Fruit fly (Drosophila melanogaster) whole organism, embryonic: ENCODE results near the gene ZnT86D.

Experiments
- CG10209 ChIP-seq: fragments of 200-800 bp; sonication (Bioruptor generic); optimal IDR thresholded peaks from 3 replicates; lab custom pipeline; 2017; ENCODE audit warnings: missing biosample characterization, mild to moderate bottlenecking, missing genetic modification characterization, missing genetic modification reagents
- CG1024 ChIP-seq: fragments of 200-800 bp; sonication (Bioruptor generic); IDR thresholded peaks from 2 replicates; pipeline ENCODE4 v1.3.6; 2022; ENCODE audit warnings: missing biosample characterization, missing genetic modification characterization
- CG10654 ChIP-seq: fragments of 200-800 bp; sonication (Bioruptor generic); optimal IDR thresholded peaks from 2 replicates; lab custom pipeline; 2016; ENCODE audit warnings: missing biosample characterization, missing genetic modification characterization
- CG11456 ChIP-seq: fragments of 200-800 bp; sonication (Bioruptor generic); IDR thresholded peaks from 3 replicates; pipeline ENCODE4 v1.3.6; 2022; ENCODE audit warnings: missing biosample characterization, missing genetic modification characterization
- CG11695 ChIP-seq: fragments of 200-800 bp; sonication (Bioruptor generic); IDR thresholded peaks from 3 replicates; pipeline ENCODE4 v1.3.6; 2022; ENCODE audit warnings: missing biosample characterization, missing genetic modification characterization
- CG17829 ChIP-seq: fragments of 200-800 bp; optimal IDR thresholded peaks from 2 replicates; lab custom pipeline; 2019; ENCODE audit warnings: missing biosample characterization, mild to moderate bottlenecking, missing genetic modification characterization, moderate library complexity
- CG18476 ChIP-seq: fragments of 200-800 bp; sonication (Bioruptor generic); optimal IDR thresholded peaks from 2 replicates; lab custom pipeline; 2016; ENCODE audit warnings: missing biosample characterization, mild to moderate bottlenecking, missing genetic modification characterization
- CG6254 ChIP-seq: fragments of 200-800 bp; sonication (Bioruptor generic); optimal IDR thresholded peaks from 3 replicates; lab custom pipeline; 2017; ENCODE audit warnings: mild to moderate bottlenecking, missing biosample characterization, missing genetic modification reagents, missing genetic modification characterization
- CG6683 ChIP-seq: fragments of 200-800 bp; sonication (Bioruptor generic); optimal IDR thresholded peaks from 2 replicates; lab custom pipeline; 2017; ENCODE audit warnings: missing biosample characterization, mild to moderate bottlenecking, missing genetic modification characterization, missing genetic modification reagents
- CG7271 ChIP-seq: fragments of 200-800 bp; sonication (Bioruptor generic); optimal IDR thresholded peaks from 2 replicates; lab custom pipeline; 2018; ENCODE audit warnings: missing biosample characterization, mild to moderate bottlenecking, missing genetic modification characterization, moderate library complexity
- CG9215 ChIP-seq: fragments of 200-800 bp; sonication (Bioruptor generic); IDR thresholded peaks from 2 replicates; pipeline ENCODE4 v1.3.6; 2022; ENCODE audit warnings: missing biosample characterization, missing genetic modification characterization
- D19A ChIP-seq: fragments of 200-800 bp; optimal IDR thresholded peaks from 3 replicates; lab custom pipeline; 2019; ENCODE audit warnings: missing biosample characterization, mild to moderate bottlenecking, missing genetic modification characterization, moderate library complexity
- Dad ChIP-seq: fragments of 200-800 bp; sonication (Bioruptor generic); optimal IDR thresholded peaks from 3 replicates; lab custom pipeline; 2016; ENCODE audit warnings: missing biosample characterization, missing genetic modification characterization
- Dip3 ChIP-seq: fragments of 200-800 bp; sonication (Bioruptor generic); optimal IDR thresholded peaks from 3 replicates; lab custom pipeline; 2016; ENCODE audit warnings: missing biosample characterization, missing genetic modification characterization
- Ets65A ChIP-seq: fragments of 200-800 bp; sonication (Bioruptor generic); peaks from one replicate; lab custom pipeline; 2016; ENCODE audit warnings: missing biosample characterization, missing genetic modification characterization
- Fer1 ChIP-seq: fragments of 200-800 bp; sonication (Bioruptor generic); optimal IDR thresholded peaks from 2 replicates; lab custom pipeline; 2017; ENCODE audit warnings: missing biosample characterization, mild to moderate bottlenecking, missing genetic modification characterization
- Fer3 ChIP-seq: fragments of 200-800 bp; sonication (Bioruptor generic); optimal IDR thresholded peaks from 2 replicates; lab custom pipeline; 2018; ENCODE audit warnings: missing biosample characterization, mild to moderate bottlenecking, missing genetic modification characterization, moderate library complexity
- HLHmδ ChIP-seq: fragments of 200-800 bp; sonication (Bioruptor generic); optimal IDR thresholded peaks from 2 replicates; lab custom pipeline; 2018; ENCODE audit warnings: missing biosample characterization, mild to moderate bottlenecking, missing genetic modification characterization, moderate library complexity
- HmgD ChIP-seq: fragments of 200-800 bp; sonication (Bioruptor generic); optimal IDR thresholded peaks from 3 replicates; lab custom pipeline; 2016; ENCODE audit warnings: missing biosample characterization, missing genetic modification characterization
- MESR4 ChIP-seq: fragments of 200-800 bp; sonication (Bioruptor generic); optimal IDR thresholded peaks from 2 replicates; lab custom pipeline; 2018; ENCODE audit warnings: missing biosample characterization, mild to moderate bottlenecking, missing genetic modification characterization, moderate library complexity
- Nf-YB ChIP-seq: fragments of 200-800 bp; sonication (Bioruptor generic); optimal IDR thresholded peaks from 3 replicates; lab custom pipeline; 2019; ENCODE audit warnings: missing biosample characterization, mild to moderate bottlenecking, missing genetic modification characterization, moderate library complexity
- Optix ChIP-seq: fragments of 200-800 bp; sonication (Bioruptor generic); IDR thresholded peaks from 3 replicates; pipeline ENCODE4 v1.3.6; 2022; ENCODE audit warnings: missing biosample characterization, missing genetic modification characterization
- Ptx1 ChIP-seq: fragments of 200-800 bp; sonication (Bioruptor generic); IDR thresholded peaks from 2 replicates; pipeline ENCODE4 v1.3.6; 2022; ENCODE audit warnings: missing biosample characterization, missing genetic modification characterization
- Xrp1 ChIP-seq: fragments of 200-800 bp; sonication (Bioruptor generic); IDR thresholded peaks from 2 replicates; pipeline ENCODE4 v1.3.6; 2022; ENCODE audit warnings: missing biosample characterization, missing genetic modification characterization
- YL-1 ChIP-seq: fragments of 200-800 bp; sonication (Bioruptor generic); optimal IDR thresholded peaks from 3 replicates; lab custom pipeline; 2017; ENCODE audit warnings: missing biosample characterization, mild to moderate bottlenecking, missing genetic modification characterization
- ara ChIP-seq: fragments of 200-800 bp; sonication (Bioruptor generic); IDR thresholded peaks from 2 replicates; pipeline ENCODE4 v1.3.6; 2022; ENCODE audit warnings: missing biosample characterization, missing genetic modification characterization
- ato ChIP-seq: fragments of 200-800 bp; sonication (Bioruptor generic); IDR thresholded peaks from 2 replicates; pipeline ENCODE4 v1.3.6; 2022; ENCODE audit warnings: missing biosample characterization, missing genetic modification characterization; ENCODE audit not compliant: partially characterized antibody
- bowl ChIP-seq: fragments of 200-800 bp; sonication (Bioruptor generic); IDR thresholded peaks from 2 replicates; pipeline ENCODE4 v1.3.6; 2022; ENCODE audit warnings: missing biosample characterization, missing genetic modification characterization
- cato ChIP-seq: fragments of 200-800 bp; sonication (Bioruptor generic); optimal IDR thresholded peaks from 2 replicates; lab custom pipeline; 2016; ENCODE audit warnings: missing biosample characterization, missing genetic modification characterization, borderline replicate concordance
- ci ChIP-seq: fragments of 200-800 bp; sonication (Bioruptor generic); IDR thresholded peaks from 3 replicates; pipeline ENCODE4 v1.3.6; 2022; ENCODE audit warnings: missing biosample characterization, missing genetic modification characterization
- crc ChIP-seq: fragments of 200-800 bp; sonication (Bioruptor generic); optimal IDR thresholded peaks from 2 replicates; lab custom pipeline; 2016; ENCODE audit warnings: missing biosample characterization, missing genetic modification characterization
- croc ChIP-seq: fragments of 200-800 bp; sonication (Bioruptor generic); conservative IDR thresholded peaks from 3 replicates; pipeline ENCODE4 v1.3.6; 2022; ENCODE audit warnings: missing biosample characterization, missing genetic modification characterization
- crp ChIP-seq, 2 experiments: fragments of 200-800 bp; sonication (Bioruptor generic); optimal IDR thresholded peaks; 2 replicates in 1 of 2; 3 replicates in 1 of 2; lab custom pipeline; 2017; ENCODE audit warnings: missing biosample characterization in 2 of 2, missing genetic modification characterization in 2 of 2, mild to moderate bottlenecking in 1 of 2, moderate library complexity in 1 of 2
- esg ChIP-seq: fragments of 200-800 bp; sonication (Bioruptor generic); conservative IDR thresholded peaks from 2 replicates; pipeline ENCODE4 v1.3.6; 2022; ENCODE audit warnings: missing biosample characterization, missing genetic modification characterization
- exex ChIP-seq: fragments of 200-800 bp; sonication (Bioruptor generic); optimal IDR thresholded peaks from 4 replicates; lab custom pipeline; 2018; ENCODE audit warnings: missing biosample characterization, mild to moderate bottlenecking, missing genetic modification characterization, moderate library complexity
- gsb ChIP-seq: fragments of 200-800 bp; sonication (Bioruptor generic); IDR thresholded peaks from 2 replicates; pipeline ENCODE4 v1.3.6; 2022; ENCODE audit warnings: missing biosample characterization, missing genetic modification characterization
- ken ChIP-seq: fragments of 200-800 bp; sonication (Bioruptor generic); IDR thresholded peaks from 3 replicates; pipeline ENCODE4 v1.3.6; 2022; ENCODE audit warnings: missing biosample characterization, missing genetic modification characterization
- klu ChIP-seq: fragments of 200-800 bp; sonication (Bioruptor generic); IDR thresholded peaks from 2 replicates; pipeline ENCODE4 v1.3.6; 2022; ENCODE audit warnings: missing biosample characterization, missing genetic modification characterization
- mam ChIP-seq: fragments of 200-800 bp; sonication (Bioruptor generic); optimal IDR thresholded peaks from 3 replicates; lab custom pipeline; 2016; ENCODE audit warnings: missing biosample characterization, missing genetic modification characterization
- nau ChIP-seq: fragments of 200-800 bp; sonication (Bioruptor generic); optimal IDR thresholded peaks from 3 replicates; lab custom pipeline; 2017; ENCODE audit warnings: missing biosample characterization, mild to moderate bottlenecking, missing genetic modification characterization, missing genetic modification reagents
- pfk ChIP-seq: fragments of 200-800 bp; sonication (Bioruptor generic); optimal IDR thresholded peaks from 2 replicates; lab custom pipeline; 2018; ENCODE audit warnings: missing biosample characterization, mild to moderate bottlenecking, missing genetic modification characterization, moderate library complexity
- pzg ChIP-seq: fragments of 200-800 bp; sonication (Bioruptor generic); optimal IDR thresholded peaks from 3 replicates; lab custom pipeline; 2018; ENCODE audit warnings: missing biosample characterization, mild to moderate bottlenecking, missing genetic modification characterization, moderate library complexity
- run ChIP-seq: fragments of 200-800 bp; sonication (Bioruptor generic); optimal IDR thresholded peaks from 3 replicates; lab custom pipeline; 2018; ENCODE audit warnings: missing biosample characterization, mild to moderate bottlenecking, missing genetic modification characterization
- shn ChIP-seq: fragments of 200-800 bp; sonication (Bioruptor generic); optimal IDR thresholded peaks from 3 replicates; lab custom pipeline; 2016; ENCODE audit warnings: missing biosample characterization, missing genetic modification characterization
- sisA ChIP-seq: fragments of 200-800 bp; sonication (Bioruptor generic); IDR thresholded peaks from 2 replicates; pipeline ENCODE4 v1.3.6; 2022; ENCODE audit warnings: missing biosample characterization, missing genetic modification characterization
- tio ChIP-seq: fragments of 200-800 bp; sonication (Bioruptor generic); optimal IDR thresholded peaks from 2 replicates; lab custom pipeline; 2017; ENCODE audit warnings: missing biosample characterization, missing genetic modification characterization, inconsistent platforms
- wdn ChIP-seq: fragments of 200-800 bp; sonication (Bioruptor generic); IDR thresholded peaks from 2 replicates; pipeline ENCODE4 v1.3.6; 2022; ENCODE audit warnings: missing biosample characterization, missing genetic modification characterization
- wek ChIP-seq: fragments of 200-800 bp; sonication (Bioruptor generic); optimal IDR thresholded peaks from 3 replicates; lab custom pipeline; 2018; ENCODE audit warnings: missing biosample characterization, mild to moderate bottlenecking, missing genetic modification characterization, moderate library complexity

ZnT86D gene

DNA sequence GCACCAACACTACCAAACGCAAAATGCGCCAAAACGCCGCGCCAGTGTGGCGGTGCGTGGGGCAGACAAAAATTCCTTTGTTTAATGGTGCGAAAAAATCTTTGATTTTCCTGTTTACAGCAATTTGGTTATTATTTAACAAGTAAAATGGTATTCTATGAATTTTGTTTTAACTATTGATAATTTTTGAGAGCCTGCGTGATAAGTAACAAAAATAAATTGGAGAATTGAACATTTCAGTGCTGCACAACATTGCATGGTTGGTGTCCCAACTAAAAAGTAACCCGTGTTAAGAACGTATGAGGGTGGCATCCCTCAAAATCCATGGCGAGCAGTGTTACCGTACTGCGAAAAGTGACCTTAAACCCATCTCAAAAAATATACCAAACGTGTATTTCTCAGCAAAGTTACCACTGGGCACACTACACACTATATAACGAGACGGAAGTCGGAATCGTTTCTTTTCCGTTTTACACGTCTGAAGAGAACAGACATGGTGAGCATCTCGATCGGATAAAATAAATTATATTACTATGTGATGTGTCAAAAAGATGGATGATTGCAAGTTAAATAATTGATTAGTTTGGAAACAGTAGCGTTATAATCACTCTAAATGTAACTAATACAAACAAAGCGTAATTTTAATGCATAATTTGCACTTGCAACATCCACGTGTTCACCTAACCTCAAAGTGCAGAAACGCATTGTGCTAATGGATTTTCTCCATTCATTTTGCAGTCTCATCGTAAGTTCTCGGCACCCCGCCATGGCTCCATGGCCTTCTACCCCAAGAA lies 7.3 kb upstream of the ZnT86D start, which contains the start of the genes CG6693 and RpL3 (continued):
- TF ChIP-seq wdn (GFP tag; lab: Robert Waterston, UW), result peak; percentile 52; the same call in 1 of the 2 replicates
- peak; percentile 95 for TF ChIP-seq ci (GFP tag; lab: Robert Waterston, UW)
- peak; percentile 99 for TF ChIP-seq pzg (GFP tag; lab: Kevin White, UChicago)
- TF ChIP-seq CG6683 (GFP tag; lab: Kevin White, UChicago), result peak; percentile 65
- peak; percentile 47; the same call in 1 of the 2 replicates for TF ChIP-seq gsb (GFP tag; lab: Robert Waterston, UW)
- no peak for TF ChIP-seq esg (GFP tag; lab: Robert Waterston, UW)
- peak; percentile 22 for TF ChIP-seq CG18476 (GFP tag; lab: Kevin White, UChicago)
- TF ChIP-seq wek (GFP tag; lab: Kevin White, UChicago), result peak; percentile 88
- no peak for TF ChIP-seq sisA (GFP tag; lab: Robert Waterston, UW)
- peak; percentile 44 for TF ChIP-seq Dip3 (GFP tag; lab: Kevin White, UChicago)
- TF ChIP-seq Nf-YB (GFP tag; lab: Kevin White, UChicago), result peak; percentile 56
- peak; percentile 76 for TF ChIP-seq pfk (GFP tag; lab: Kevin White, UChicago)
- peak in 1 of 2 experiments; percentile 34 for TF ChIP-seq crp (GFP tag; optimal IDR thresholded peaks at IDR 0.05; lab: Kevin White, UChicago)
- TF ChIP-seq CG7271 (tag; lab: Kevin White, UChicago), result peak; percentile 82
- TF ChIP-seq mam, result peak; percentile 54
- TF ChIP-seq shn (GFP tag; lab: Kevin White, UChicago), result peak; percentile 52
- TF ChIP-seq HmgD (GFP tag; lab: Kevin White, UChicago), result peak; percentile 23
- TF ChIP-seq nau (GFP tag; lab: Kevin White, UChicago), result no peak
- TF ChIP-seq Fer1 (GFP tag; lab: Kevin White, UChicago), result peak; percentile 86
- TF ChIP-seq D19A (tag; lab: Kevin White, UChicago), result peak; percentile 68
- peak; percentile 71 for TF ChIP-seq CG17829 (tag; lab: Kevin White, UChicago)
- peak; percentile 88 for TF ChIP-seq Fer3
- peak; percentile 57 for TF ChIP-seq run (tag; lab: Kevin White, UChicago)
- TF ChIP-seq CG9215 (GFP tag; lab: Robert Waterston, UW), result no peak
- peak; percentile 99 for TF ChIP-seq Ets65A (GFP tag; lab: Kevin White, UChicago)
- no peak for TF ChIP-seq croc (GFP tag; lab: Robert Waterston, UW)
- TF ChIP-seq klu (GFP tag; lab: Robert Waterston, UW), result no peak
- TF ChIP-seq Dad, result peak; percentile 73
- TF ChIP-seq CG6254, result peak; percentile 45
- TF ChIP-seq CG10209, result peak; percentile 69
- peak; percentile 98 for TF ChIP-seq MESR4 (GFP tag; lab: Kevin White, UChicago)
- peak; percentile 84 for TF ChIP-seq CG11456 (GFP tag; lab: Robert Waterston, UW)
- peak; percentile 43 for TF ChIP-seq cato (GFP tag; lab: Kevin White, UChicago)
- peak; percentile 57 for TF ChIP-seq CG10654
- peak; percentile 57 for TF ChIP-seq ato (GFP tag; lab: Robert Waterston, UW)
- TF ChIP-seq bowl, result peak; percentile 61; the same call in 1 of the 2 replicates
- peak; percentile 70 for TF ChIP-seq Optix (GFP tag; lab: Robert Waterston, UW)
- no peak for TF ChIP-seq crc
- TF ChIP-seq YL-1 (GFP tag; lab: Kevin White, UChicago), result peak; percentile 98
- peak; percentile 43; the same call in 1 of the 2 replicates for TF ChIP-seq Ptx1 (GFP tag; lab: Robert Waterston, UW)
- peak; percentile 75 for TF ChIP-seq exex (tag; lab: Kevin White, UChicago)
- TF ChIP-seq CG11695 (GFP tag; lab: Robert Waterston, UW), result peak; percentile 57; the same call in 2 of the 3 replicates
- TF ChIP-seq HLHmδ (GFP tag; lab: Kevin White, UChicago), result peak; percentile 95
- TF ChIP-seq ara (GFP tag; lab: Robert Waterston, UW), result peak; percentile 28; the same call in 1 of the 2 replicates
- TF ChIP-seq Xrp1 (GFP tag; lab: Robert Waterston, UW), result peak; percentile 44
- TF ChIP-seq tio (GFP tag; lab: Kevin White, UChicago), result no peak
- peak; percentile 58; the same call in 2 of the 3 replicates for TF ChIP-seq ken
- peak; percentile 65 for TF ChIP-seq CG1024 (GFP tag; lab: Robert Waterston, UW)
